Fruit fly (Drosophila melanogaster): ENCODE results near the gene Atu.
A peak's percentile ranks its signal among the peaks of the same experiment; 100 is the strongest.

Gene Atu

DNA sequence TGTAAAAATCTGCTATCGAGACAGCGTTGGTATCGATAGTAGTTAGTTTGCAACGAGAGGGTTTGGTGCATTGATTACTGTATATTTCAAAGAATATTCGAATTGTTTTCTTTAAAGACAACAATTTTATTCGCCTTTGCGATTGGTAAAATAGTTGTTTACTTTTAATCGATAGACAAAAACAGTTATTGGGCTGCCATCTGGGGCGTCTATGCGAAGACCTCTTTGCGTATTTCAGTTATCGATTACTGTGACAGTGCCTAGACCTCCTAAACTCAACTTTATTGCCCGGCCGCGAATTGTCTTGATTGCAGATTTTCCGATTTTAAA is at the start of gene Atu:
TSS of gene Atu (plus strand) at position 245 of the 330 bp plus-strand sequence.
- no peak for TF ChIP-seq CG4318 (GFP tag; optimal IDR thresholded peaks at IDR 0.05)
- no peak for TF ChIP-seq CG6276 (GFP tag; optimal IDR thresholded peaks at IDR 0.05)
- no peak for TF ChIP-seq Smox (GFP tag; optimal IDR thresholded peaks at IDR 0.05)
- no peak for TF ChIP-seq Hr4 (GFP tag; optimal IDR thresholded peaks at IDR 0.05)
- TF ChIP-seq vri (GFP tag; optimal IDR thresholded peaks at IDR 0.05) = no peak
- TF ChIP-seq fd85E (GFP tag; optimal IDR thresholded peaks at IDR 0.05) = no peak
- no peak for TF ChIP-seq CG8319 (GFP tag; optimal IDR thresholded peaks at IDR 0.05)
- no peak for TF ChIP-seq Lpt (GFP tag; optimal IDR thresholded peaks at IDR 0.05)
- peak; percentile 32 for TF ChIP-seq CG31627 (GFP tag; optimal IDR thresholded peaks at IDR 0.05)
- TF ChIP-seq CG7368 (GFP tag; optimal IDR thresholded peaks at IDR 0.05) = no peak
- TF ChIP-seq fkh (GFP tag; optimal IDR thresholded peaks at IDR 0.05) = peak; percentile 86
- no peak for TF ChIP-seq Blimp-1 (GFP tag; optimal IDR thresholded peaks at IDR 0.05)
- TF ChIP-seq CG8119 (GFP tag; IDR thresholded peaks at IDR 0.05) = no peak
- no peak for TF ChIP-seq CG9139 (GFP tag; optimal IDR thresholded peaks at IDR 0.05)
- peak; percentile 23 for TF ChIP-seq Hr39 (GFP tag; optimal IDR thresholded peaks at IDR 0.05)
- no peak for TF ChIP-seq CG11762 (GFP tag; optimal IDR thresholded peaks at IDR 0.05; ENCODE audit: insufficient read depth)
- TF ChIP-seq CG10631 (GFP tag; optimal IDR thresholded peaks at IDR 0.05) = no peak
- no peak for TF ChIP-seq Gug (GFP tag; IDR thresholded peaks at IDR 0.05)
- no peak for TF ChIP-seq CG1621 (tag; optimal IDR thresholded peaks at IDR 0.05)
- TF ChIP-seq acj6 (GFP tag; optimal IDR thresholded peaks at IDR 0.05) = no peak
- no peak for TF ChIP-seq CG6163 (GFP tag; IDR thresholded peaks at IDR 0.05)
- peak; percentile 46 for TF ChIP-seq esn (GFP tag; optimal IDR thresholded peaks at IDR 0.05)
- no peak for TF ChIP-seq dsx (GFP tag; optimal IDR thresholded peaks at IDR 0.05; ENCODE audit: poor library complexity, severe bottlenecking)
- TF ChIP-seq Ets21C (GFP tag; optimal IDR thresholded peaks at IDR 0.05) = no peak
- TF ChIP-seq cyc (GFP tag; optimal IDR thresholded peaks at IDR 0.05) = peak; percentile 6
- no peak for TF ChIP-seq ss (GFP tag; optimal IDR thresholded peaks at IDR 0.05)
- no peak for TF ChIP-seq OdsH (GFP tag; optimal IDR thresholded peaks at IDR 0.05)
- TF ChIP-seq CG11294 (GFP tag; IDR thresholded peaks at IDR 0.05) = no peak
- TF ChIP-seq CG15336 (GFP tag; IDR thresholded peaks at IDR 0.05) = no peak
- TF ChIP-seq achi (GFP tag; optimal IDR thresholded peaks at IDR 0.05) = peak; percentile 11
- TF ChIP-seq dac (GFP tag; optimal IDR thresholded peaks at IDR 0.05) = no peak
- TF ChIP-seq CG6854 (GFP tag; optimal IDR thresholded peaks at IDR 0.05) = no peak
- TF ChIP-seq CG3919 (GFP tag; optimal IDR thresholded peaks at IDR 0.05) = no peak
- peak; percentile 17 for TF ChIP-seq Met (GFP tag; optimal IDR thresholded peaks at IDR 0.05)
- peak; percentile 26 for TF ChIP-seq Eip75B (GFP tag; optimal IDR thresholded peaks at IDR 0.05)
- TF ChIP-seq Sox15 (GFP tag; optimal IDR thresholded peaks at IDR 0.05) = no peak
- no peak for TF ChIP-seq Eip93F (GFP tag; optimal IDR thresholded peaks at IDR 0.05)
- no peak for TF ChIP-seq CG8632 (GFP tag; optimal IDR thresholded peaks at IDR 0.05)
- peak; percentile 29 for TF ChIP-seq lz (GFP tag; optimal IDR thresholded peaks at IDR 0.05)
- TF ChIP-seq CG34406 (GFP tag; optimal IDR thresholded peaks at IDR 0.05) = no peak
- no peak for TF ChIP-seq salr (GFP tag; optimal IDR thresholded peaks at IDR 0.05)
- no peak for TF ChIP-seq Eip78C (GFP tag)
- no peak for TF ChIP-seq CG32006 (GFP tag; optimal IDR thresholded peaks at IDR 0.05)
- no peak for TF ChIP-seq eg (GFP tag; IDR thresholded peaks at IDR 0.05)
- no peak for TF ChIP-seq topi (GFP tag; optimal IDR thresholded peaks at IDR 0.05)
- peak; percentile 55 for TF ChIP-seq Sox14 (GFP tag; optimal IDR thresholded peaks at IDR 0.05)
- no peak for TF ChIP-seq CG11902 (GFP tag; optimal IDR thresholded peaks at IDR 0.05)
- no peak for TF ChIP-seq CG6792 (GFP tag; optimal IDR thresholded peaks at IDR 0.05)
- TF ChIP-seq pdm3 (GFP tag; optimal IDR thresholded peaks at IDR 0.05) = no peak
- no peak for TF ChIP-seq Hr38 (GFP tag; optimal IDR thresholded peaks at IDR 0.05)
- no peak for TF ChIP-seq net (GFP tag; optimal IDR thresholded peaks at IDR 0.05)
- TF ChIP-seq fd59A (GFP tag; optimal IDR thresholded peaks at IDR 0.05) = no peak
- no peak for TF ChIP-seq spab (GFP tag; optimal IDR thresholded peaks at IDR 0.05)
- TF ChIP-seq svp (GFP tag) = peak; percentile 65
